Worm (Caenorhabditis elegans) whole organism, midembryonic: Measurements from ENCODE around the gene Y67H2A.10.

ENCODE experiments used
- cog-1 ChIP-seq: sonication (generic microtip); optimal IDR thresholded peaks from 2 replicates; lab custom pipeline; 2016; ENCODE audit warnings: missing genetic modification characterization, missing compliant biosample characterization
- flt-1 ChIP-seq: fragments of 200-800 bp; sonication (Bioruptor generic); IDR thresholded peaks from 2 replicates; pipeline ENCODE4 v1.3.6; 2022; ENCODE audit warnings: missing genetic modification characterization, missing compliant biosample characterization
- med-1 ChIP-seq: sonication (generic microtip); optimal IDR thresholded peaks from 2 replicates; lab custom pipeline; 2017; ENCODE audit warnings: missing genetic modification characterization, mild to moderate bottlenecking, missing compliant biosample characterization, antibody characterized with exemption, missing genetic modification reagents; ENCODE audit not compliant: insufficient read depth
- ref-1 ChIP-seq: fragments of 200-800 bp; sonication (Bioruptor generic); conservative IDR thresholded peaks from 2 replicates; pipeline ENCODE4 v1.3.6; 2022; ENCODE audit warnings: missing genetic modification reagents, missing genetic modification characterization, missing compliant biosample characterization
- tab-1 ChIP-seq: fragments of 200-800 bp; sonication (Bioruptor generic); IDR thresholded peaks from 2 replicates; pipeline ENCODE4 v1.3.6; 2022; ENCODE audit warnings: missing genetic modification characterization, missing compliant biosample characterization
- ztf-29 ChIP-seq: fragments of 200-800 bp; sonication (Bioruptor generic); IDR thresholded peaks from 2 replicates; pipeline ENCODE4 v1.3.6; 2022; ENCODE audit warnings: missing genetic modification reagents, missing genetic modification characterization, missing compliant biosample characterization

DNA sequence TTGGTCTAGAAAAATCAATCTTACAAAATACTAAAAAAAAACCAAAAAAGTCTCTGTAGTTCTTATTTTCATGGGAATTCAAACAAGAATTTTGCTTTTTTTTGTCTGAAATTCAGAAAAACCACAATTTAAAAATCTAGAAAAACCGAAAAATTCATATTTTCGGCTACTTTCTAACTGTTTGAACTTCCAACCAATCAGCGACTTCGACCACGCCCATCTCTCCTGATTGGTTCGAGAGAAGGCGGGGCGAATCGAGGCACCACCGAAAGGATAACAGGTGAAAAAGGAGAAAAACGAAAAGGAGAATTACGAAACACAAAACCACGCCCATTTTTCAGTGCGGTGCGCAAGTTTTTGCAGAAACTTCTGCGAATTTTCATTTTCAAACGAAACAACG, 15.5 kb upstream of the Y67H2A.10 start:
- TF ChIP-seq med-1 (GFP tag; lab: Kevin White, UChicago): no peak
- TF ChIP-seq flt-1 (GFP tag; lab: Robert Waterston, UW): no peak
- no peak for TF ChIP-seq tab-1
- no peak for TF ChIP-seq cog-1 (tag; lab: Kevin White, UChicago)
- no peak for TF ChIP-seq ztf-29 (GFP tag; lab: Robert Waterston, UW)
- TF ChIP-seq ref-1 (GFP tag; lab: Robert Waterston, UW): no peak
